Worm (Caenorhabditis elegans) whole organism, mixed stage, embryonic: ENCODE results near the gene H03G16.7.

ENCODE experiments used
- blmp-1 ChIP-seq: fragments of 150-350 bp; optimal IDR thresholded peaks from 2 replicates; lab custom pipeline; 2014; ENCODE audit warnings: missing biosample characterization, missing genetic modification characterization
- ceh-43 ChIP-seq: fragments of 200-800 bp; sonication (Bioruptor generic); optimal IDR thresholded peaks from 2 replicates; lab custom pipeline; 2018; ENCODE audit warnings: mild to moderate bottlenecking, missing genetic modification characterization, moderate library complexity, missing compliant biosample characterization
- ceh-83 ChIP-seq: fragments of 200-800 bp; sonication (Bioruptor generic); optimal IDR thresholded peaks from 2 replicates; lab custom pipeline; 2018; ENCODE audit warnings: mild to moderate bottlenecking, missing genetic modification characterization, missing compliant biosample characterization
- ces-1 ChIP-seq: fragments of 150-350 bp; optimal IDR thresholded peaks from 2 replicates; lab custom pipeline; 2014; ENCODE audit warnings: missing biosample characterization, missing genetic modification reagents, missing genetic modification characterization
- cnd-1 ChIP-seq: fragments of 200-800 bp; sonication (Bioruptor generic); optimal IDR thresholded peaks from 2 replicates; lab custom pipeline; 2018; ENCODE audit warnings: mild to moderate bottlenecking, missing genetic modification characterization, missing compliant biosample characterization
- elt-1 ChIP-seq: sonication (generic microtip); optimal IDR thresholded peaks from 2 replicates; lab custom pipeline; 2017; ENCODE audit warnings: missing genetic modification characterization, mild to moderate bottlenecking, missing compliant biosample characterization, antibody characterized with exemption, moderate library complexity, borderline replicate concordance; ENCODE audit not compliant: insufficient read depth
- elt-3 ChIP-seq: fragments of 150-350 bp; optimal IDR thresholded peaks from 2 replicates; lab custom pipeline; 2014; ENCODE audit warnings: missing biosample characterization, missing genetic modification characterization
- flh-1 ChIP-seq: fragments of 200-800 bp; sonication (Bioruptor generic); optimal IDR thresholded peaks from 2 replicates; lab custom pipeline; 2018; ENCODE audit warnings: mild to moderate bottlenecking, missing genetic modification characterization, moderate library complexity, missing compliant biosample characterization
- ham-2 ChIP-seq: fragments of 200-800 bp; sonication (Bioruptor generic); optimal IDR thresholded peaks from 2 replicates; lab custom pipeline; 2018; ENCODE audit warnings: mild to moderate bottlenecking, missing genetic modification characterization, missing compliant biosample characterization
- hlh-1 ChIP-seq: fragments of 150-350 bp; optimal IDR thresholded peaks from 2 replicates; lab custom pipeline; 2014; ENCODE audit warnings: missing biosample characterization, missing genetic modification reagents, missing genetic modification characterization
- lin-13 ChIP-seq: fragments of 150-350 bp; optimal IDR thresholded peaks from 2 replicates; lab custom pipeline; 2014; ENCODE audit warnings: missing biosample characterization, missing genetic modification characterization
- lin-32 ChIP-seq: fragments of 200-800 bp; sonication (Bioruptor generic); optimal IDR thresholded peaks from 2 replicates; lab custom pipeline; 2018; ENCODE audit warnings: mild to moderate bottlenecking, missing genetic modification characterization, missing compliant biosample characterization
- lsy-2 ChIP-seq: fragments of 150-350 bp; optimal IDR thresholded peaks from 2 replicates; lab custom pipeline; 2014; ENCODE audit warnings: missing biosample characterization, missing genetic modification characterization
- mep-1 ChIP-seq: fragments of 150-350 bp; optimal IDR thresholded peaks from 2 replicates; lab custom pipeline; 2017; ENCODE audit warnings: missing biosample characterization, missing genetic modification reagents, missing genetic modification characterization, inconsistent platforms
- mls-2 ChIP-seq: sonication (generic microtip); optimal IDR thresholded peaks from 2 replicates; lab custom pipeline; 2016; ENCODE audit warnings: mild to moderate bottlenecking, missing genetic modification characterization, moderate library complexity, missing compliant biosample characterization
- nhr-12 ChIP-seq: fragments of 150-350 bp; optimal IDR thresholded peaks from 2 replicates; lab custom pipeline; 2014; ENCODE audit warnings: missing biosample characterization, missing genetic modification characterization
- nhr-2 ChIP-seq: fragments of 150-350 bp; optimal IDR thresholded peaks from 2 replicates; lab custom pipeline; 2014; ENCODE audit warnings: missing biosample characterization, missing genetic modification characterization
- nhr-237 ChIP-seq: fragments of 150-350 bp; optimal IDR thresholded peaks from 2 replicates; lab custom pipeline; 2014; ENCODE audit warnings: missing biosample characterization, missing genetic modification characterization
- nhr-76 ChIP-seq: sonication (generic microtip); optimal IDR thresholded peaks from 2 replicates; lab custom pipeline; 2017; ENCODE audit warnings: missing biosample characterization, missing genetic modification characterization
- pha-4 ChIP-seq: fragments of 150-350 bp; optimal IDR thresholded peaks from 2 replicates; lab custom pipeline; 2018; ENCODE audit warnings: missing biosample characterization, missing genetic modification reagents, missing genetic modification characterization
- snpc-4 ChIP-seq: fragments of 150-350 bp; optimal IDR thresholded peaks from 2 replicates; lab custom pipeline; 2014; ENCODE audit warnings: missing biosample characterization, missing genetic modification characterization
- sptf-1 ChIP-seq: sonication (generic microtip); optimal IDR thresholded peaks from 2 replicates; lab custom pipeline; 2017; ENCODE audit warnings: mild to moderate bottlenecking, missing genetic modification characterization, moderate library complexity, missing compliant biosample characterization
- tbx-8 ChIP-seq: fragments of 200-800 bp; sonication (Bioruptor generic); optimal IDR thresholded peaks from 2 replicates; lab custom pipeline; 2018; ENCODE audit warnings: mild to moderate bottlenecking, missing genetic modification characterization, moderate library complexity, missing compliant biosample characterization
- unc-120 ChIP-seq: sonication (generic microtip); optimal IDR thresholded peaks from 2 replicates; lab custom pipeline; 2017; ENCODE audit warnings: missing genetic modification characterization, missing compliant biosample characterization; ENCODE audit not compliant: poor library complexity, severe bottlenecking
- unc-39 ChIP-seq: fragments of 150-350 bp; optimal IDR thresholded peaks from 2 replicates; lab custom pipeline; 2014; ENCODE audit warnings: missing biosample characterization, missing genetic modification characterization
- unc-62 ChIP-seq: fragments of 150-350 bp; optimal IDR thresholded peaks from 2 replicates; lab custom pipeline; 2014; ENCODE audit warnings: missing biosample characterization, missing genetic modification reagents, missing genetic modification characterization
- zip-8 ChIP-seq: fragments of 150-350 bp; optimal IDR thresholded peaks from 2 replicates; lab custom pipeline; 2014; ENCODE audit warnings: missing biosample characterization, missing genetic modification characterization
- ztf-11 ChIP-seq: fragments of 150-350 bp; optimal IDR thresholded peaks from 2 replicates; lab custom pipeline; 2014; ENCODE audit warnings: missing biosample characterization, missing genetic modification characterization

H03G16.7 gene

ce11 chrX:15055914-15056313, at the start of gene H03G16.7:
Gene H03G16.7, minus strand, starts transcription at chrX:15056014.
- no peak for TF ChIP-seq mep-1 (tag; lab: Kevin White, UChicago)
- TF ChIP-seq hlh-1: no peak
- TF ChIP-seq, all 35 proteins: peak for 0

ce11 chrX:15104963-15105493, 49.2 kb upstream of the H03G16.7 start:
- TF ChIP-seq mls-2 (tag; lab: Kevin White, UChicago) (no peak), blmp-1 (tag; lab: Kevin White, UChicago) (peak; percentile 28)

- TF ChIP-seq tbx-8 (GFP tag; lab: Kevin White, UChicago): no peak
- TF ChIP-seq sptf-1 (tag; lab: Kevin White, UChicago): no peak
- no peak for TF ChIP-seq nhr-76
- no peak for TF ChIP-seq ztf-11 (tag; lab: Kevin White, UChicago)
- TF ChIP-seq blmp-1 (tag; lab: Kevin White, UChicago): no peak
- TF ChIP-seq snpc-4: no peak
- no peak for TF ChIP-seq zip-8 (tag; lab: Kevin White, UChicago)
- TF ChIP-seq mls-2 (tag; lab: Kevin White, UChicago): no peak
- TF ChIP-seq ces-1 (GFP tag; lab: Kevin White, UChicago): no peak
- no peak for TF ChIP-seq lsy-2
- no peak for TF ChIP-seq lin-32 (GFP tag; lab: Kevin White, UChicago)
- TF ChIP-seq mep-1 (tag; lab: Kevin White, UChicago): no peak
- no peak for TF ChIP-seq ceh-43 (GFP tag; lab: Kevin White, UChicago)
- TF ChIP-seq elt-1 (tag; lab: Kevin White, UChicago): no peak
- no peak for TF ChIP-seq unc-39 (tag; lab: Kevin White, UChicago)
- no peak for TF ChIP-seq pha-4 (tag; lab: Kevin White, UChicago)
- no peak for TF ChIP-seq nhr-12 (tag; lab: Kevin White, UChicago)
These were observed 47.7 kb upstream of the H03G16.7 start for ce11 chrX:15103481-15103880.

- TF ChIP-seq snpc-4 (no peak), mls-2 (tag; lab: Kevin White, UChicago) (peak; percentile 65), cnd-1 (peak; percentile 84), pha-4 (tag; lab: Kevin White, UChicago) (no peak), lsy-2 (no peak), lin-32 (GFP tag; lab: Kevin White, UChicago) (peak; percentile 69), unc-120 (tag; lab: Kevin White, UChicago) (peak; percentile 69), nhr-76 (no peak), ces-1 (GFP tag; lab: Kevin White, UChicago) (peak; percentile 41), sptf-1 (tag; lab: Kevin White, UChicago) (no peak), flh-1 (GFP tag; lab: Kevin White, UChicago) (no peak), unc-39 (tag; lab: Kevin White, UChicago) (no peak), mep-1 (tag; lab: Kevin White, UChicago) (peak; percentile 56), nhr-2 (tag; lab: Kevin White, UChicago) (peak; percentile 15), hlh-1 (peak; percentile 69), lin-13 (tag; lab: Kevin White, UChicago) (no peak), unc-62 (peak; percentile 28), ceh-83 (GFP tag; lab: Kevin White, UChicago) (no peak)
These were observed 44.7 kb upstream of the H03G16.7 start, which contains the start of gene dhhc-1 for ce11 chrX:15100369-15100963. Gene dhhc-1, minus strand, starts transcription at chrX:15100419.

- TF ChIP-seq nhr-2 (tag; lab: Kevin White, UChicago): no peak
- TF ChIP-seq nhr-237: no peak
- no peak for TF ChIP-seq lsy-2
These were observed 41.9 kb upstream of the H03G16.7 start, which contains the start of gene F09B12.3 for ce11 chrX:15097763-15098162. Gene F09B12.3, minus strand, starts transcription at chrX:15097954.

- TF ChIP-seq sptf-1 (tag; lab: Kevin White, UChicago) (no peak), ham-2 (GFP tag; lab: Kevin White, UChicago) (no peak), elt-3 (tag; lab: Kevin White, UChicago) (no peak), zip-8 (tag; lab: Kevin White, UChicago) (no peak), elt-1 (tag; lab: Kevin White, UChicago) (no peak), unc-39 (tag; lab: Kevin White, UChicago) (no peak), ceh-83 (GFP tag; lab: Kevin White, UChicago) (no peak), snpc-4 (no peak)
These were observed 40.5 kb upstream of the H03G16.7 start for ce11 chrX:15096277-15096676.
